Worm (Caenorhabditis elegans) whole organism, young adult: Measurements from ENCODE around the gene ulp-4.

Experiments used
- B0019.2 ChIP-seq: fragments of 200-800 bp; sonication (Bioruptor generic); conservative IDR thresholded peaks from 2 replicates; pipeline ENCODE4 v1.3.6; 2022; ENCODE audit warnings: missing genetic modification reagents, missing genetic modification characterization, missing compliant biosample characterization
- B0336.3 ChIP-seq: fragments of 200-800 bp; sonication (Bioruptor generic); IDR thresholded peaks from 2 replicates; pipeline ENCODE4 v1.3.6; 2022; ENCODE audit warnings: missing genetic modification characterization, missing compliant biosample characterization
- C06A6.2 ChIP-seq: fragments of 200-800 bp; sonication (Bioruptor generic); conservative IDR thresholded peaks from 2 replicates; pipeline ENCODE4 v1.3.6; 2022; ENCODE audit warnings: missing genetic modification characterization, missing compliant biosample characterization
- F33H1.4 ChIP-seq: fragments of 200-800 bp; sonication (Bioruptor generic); IDR thresholded peaks from 2 replicates; pipeline ENCODE4 v1.3.6; 2022; ENCODE audit warnings: missing genetic modification reagents, missing genetic modification characterization, missing compliant biosample characterization
- K12H6.12 ChIP-seq: fragments of 200-800 bp; sonication (Bioruptor generic); optimal IDR thresholded peaks from 2 replicates; lab custom pipeline; 2018; ENCODE audit warnings: mild to moderate bottlenecking, missing genetic modification characterization, missing compliant biosample characterization
- Y67H2A.10 ChIP-seq: fragments of 200-800 bp; sonication (Bioruptor generic); conservative IDR thresholded peaks from 2 replicates; pipeline ENCODE4 v1.3.6; 2022; ENCODE audit warnings: missing genetic modification reagents, missing genetic modification characterization, missing compliant biosample characterization
- aptf-2 ChIP-seq: fragments of 200-800 bp; sonication (Bioruptor generic); conservative IDR thresholded peaks from 2 replicates; pipeline ENCODE4 v1.3.6; 2022; ENCODE audit warnings: missing genetic modification reagents, missing genetic modification characterization, missing compliant biosample characterization
- aptf-3 ChIP-seq: fragments of 200-800 bp; sonication (Bioruptor generic); IDR thresholded peaks from 2 replicates; pipeline ENCODE4 v1.3.6; 2022; ENCODE audit warnings: missing genetic modification characterization, missing compliant biosample characterization
- attf-6 ChIP-seq: fragments of 200-800 bp; sonication (Bioruptor generic); IDR thresholded peaks from 2 replicates; pipeline ENCODE4 v1.3.6; 2022; ENCODE audit warnings: missing genetic modification reagents, missing genetic modification characterization, missing compliant biosample characterization
- bed-1 ChIP-seq: fragments of 200-800 bp; sonication (Bioruptor generic); IDR thresholded peaks from 2 replicates; pipeline ENCODE4 v1.3.6; 2022; ENCODE audit warnings: missing genetic modification reagents, missing genetic modification characterization, missing compliant biosample characterization
- bed-2 ChIP-seq: fragments of 200-800 bp; sonication (Bioruptor generic); IDR thresholded peaks from 2 replicates; pipeline ENCODE4 v1.3.6; 2022; ENCODE audit warnings: missing genetic modification reagents, missing genetic modification characterization, missing compliant biosample characterization
- ccch-3 ChIP-seq: fragments of 200-800 bp; sonication (Bioruptor generic); optimal IDR thresholded peaks from 2 replicates; lab custom pipeline; 2018; ENCODE audit warnings: mild to moderate bottlenecking, missing genetic modification characterization, missing compliant biosample characterization
- ceh-100 ChIP-seq: fragments of 200-800 bp; sonication (Bioruptor generic); IDR thresholded peaks from 2 replicates; pipeline ENCODE4 v1.3.6; 2022; ENCODE audit warnings: missing genetic modification reagents, missing genetic modification characterization, missing compliant biosample characterization
- ceh-27 ChIP-seq: fragments of 200-800 bp; sonication (Bioruptor generic); optimal IDR thresholded peaks from 2 replicates; lab custom pipeline; 2018; ENCODE audit warnings: mild to moderate bottlenecking, missing genetic modification characterization, moderate library complexity, missing compliant biosample characterization
- ceh-40 ChIP-seq: fragments of 200-800 bp; sonication (Bioruptor generic); IDR thresholded peaks from 2 replicates; pipeline ENCODE4 v1.3.6; 2022; ENCODE audit warnings: missing genetic modification characterization, missing compliant biosample characterization
- ceh-58 ChIP-seq: fragments of 200-800 bp; sonication (Bioruptor generic); IDR thresholded peaks from 2 replicates; pipeline ENCODE4 v1.3.6; 2022; ENCODE audit warnings: missing genetic modification characterization, missing compliant biosample characterization
- ceh-91 ChIP-seq: fragments of 200-800 bp; sonication (Bioruptor generic); IDR thresholded peaks from 2 replicates; pipeline ENCODE4 v1.3.6; 2022; ENCODE audit warnings: missing genetic modification reagents, missing genetic modification characterization, missing compliant biosample characterization
- dox-1 ChIP-seq: fragments of 200-800 bp; sonication (Bioruptor generic); IDR thresholded peaks from 2 replicates; pipeline ENCODE4 v1.3.6; 2022; ENCODE audit warnings: missing genetic modification reagents, missing genetic modification characterization, missing compliant biosample characterization
- dpff-1 ChIP-seq: sonication (generic microtip); optimal IDR thresholded peaks from 2 replicates; lab custom pipeline; 2017; ENCODE audit warnings: mild to moderate bottlenecking, missing genetic modification characterization, missing compliant biosample characterization
- egl-44 ChIP-seq: fragments of 200-800 bp; sonication (Bioruptor generic); IDR thresholded peaks from 2 replicates; pipeline ENCODE4 v1.3.6; 2022; ENCODE audit warnings: missing genetic modification reagents, missing genetic modification characterization, missing compliant biosample characterization
- gei-17 ChIP-seq: fragments of 200-800 bp; sonication (Bioruptor generic); optimal IDR thresholded peaks from 2 replicates; lab custom pipeline; 2018; ENCODE audit warnings: mild to moderate bottlenecking, missing genetic modification characterization, missing compliant biosample characterization
- hmg-1.2 ChIP-seq: fragments of 200-800 bp; sonication (Bioruptor generic); IDR thresholded peaks from 2 replicates; pipeline ENCODE4 v1.3.6; 2022; ENCODE audit warnings: missing genetic modification reagents, missing genetic modification characterization, missing compliant biosample characterization
- hrde-1 ChIP-seq: sonication (generic microtip); optimal IDR thresholded peaks from 2 replicates; lab custom pipeline; 2016; ENCODE audit warnings: missing genetic modification characterization, mild to moderate bottlenecking, missing compliant biosample characterization, moderate library complexity, missing genotype, missing genetic modification reagents, borderline replicate concordance
- lin-40 ChIP-seq: sonication (generic microtip); optimal IDR thresholded peaks from 2 replicates; lab custom pipeline; 2016; ENCODE audit warnings: missing genetic modification characterization, mild to moderate bottlenecking, missing compliant biosample characterization, missing genotype, missing genetic modification reagents
- lin-54 ChIP-seq: fragments of 200-800 bp; sonication (Bioruptor generic); optimal IDR thresholded peaks from 2 replicates; lab custom pipeline; 2018; ENCODE audit warnings: mild to moderate bottlenecking, missing genetic modification characterization, missing compliant biosample characterization
- lir-1 ChIP-seq: fragments of 200-800 bp; sonication (Bioruptor generic); conservative IDR thresholded peaks from 2 replicates; pipeline ENCODE4 v1.3.6; 2022; ENCODE audit warnings: missing genetic modification reagents, missing genetic modification characterization, missing compliant biosample characterization
- mes-4 ChIP-seq: sonication (generic microtip); optimal IDR thresholded peaks from 2 replicates; lab custom pipeline; 2016; ENCODE audit warnings: missing genotype, missing genetic modification characterization, missing compliant biosample characterization
- mxl-1 ChIP-seq: sonication (generic microtip); optimal IDR thresholded peaks from 2 replicates; lab custom pipeline; 2016; ENCODE audit warnings: missing genetic modification characterization, missing compliant biosample characterization
- nfya-2 ChIP-seq: fragments of 200-800 bp; sonication (Bioruptor generic); IDR thresholded peaks from 2 replicates; pipeline ENCODE4 v1.3.6; 2022; ENCODE audit warnings: missing genetic modification reagents, missing genetic modification characterization, missing compliant biosample characterization
- nhr-120 ChIP-seq: fragments of 200-800 bp; sonication (Bioruptor generic); IDR thresholded peaks from 2 replicates; pipeline ENCODE4 v1.3.6; 2022; ENCODE audit warnings: missing genetic modification characterization, missing compliant biosample characterization
- nhr-80 ChIP-seq: sonication (generic microtip); optimal IDR thresholded peaks from 2 replicates; lab custom pipeline; 2016; ENCODE audit warnings: missing genetic modification characterization, missing compliant biosample characterization
- nhr-90 ChIP-seq: sonication (generic microtip); optimal IDR thresholded peaks from 2 replicates; lab custom pipeline; 2016; ENCODE audit warnings: missing genotype, mild to moderate bottlenecking, missing genetic modification characterization, missing compliant biosample characterization
- pbrm-1 ChIP-seq: fragments of 200-800 bp; sonication (Bioruptor generic); IDR thresholded peaks from 2 replicates; pipeline ENCODE4 v1.3.6; 2022; ENCODE audit warnings: missing genetic modification reagents, missing genetic modification characterization, missing compliant biosample characterization
- rec-8 ChIP-seq, 2 experiments: sonication (generic microtip); optimal IDR thresholded peaks; 2 replicates each; lab custom pipeline; 2016; ENCODE audit warnings: mild to moderate bottlenecking in 2 of 2, missing genetic modification characterization in 2 of 2, missing genetic modification reagents in 2 of 2, missing genotype in 2 of 2, missing biosample characterization in 1 of 2, missing compliant biosample characterization in 1 of 2, moderate library complexity in 1 of 2
- rpc-1 ChIP-seq, 2 experiments: fragments of 150-350 bp in 1 of 2; sonication (generic microtip) in 1 of 2; optimal IDR thresholded peaks; 2 replicates each; lab custom pipeline; 2014 to 2018; ENCODE audit warnings: missing biosample characterization in 1 of 2, missing genetic modification characterization in 1 of 2, missing genetic modification reagents in 1 of 2, missing genotype in 1 of 2
- snpc-1.1 ChIP-seq: sonication (generic microtip); optimal IDR thresholded peaks from 2 replicates; lab custom pipeline; 2017; ENCODE audit warnings: missing genetic modification characterization, mild to moderate bottlenecking, missing compliant biosample characterization, antibody characterized with exemption, moderate library complexity, missing genotype, missing genetic modification reagents; ENCODE audit not compliant: insufficient read depth
- unc-130 ChIP-seq: sonication (generic microtip); optimal IDR thresholded peaks from 2 replicates; lab custom pipeline; 2016; ENCODE audit warnings: missing genetic modification reagents, missing genetic modification characterization, missing compliant biosample characterization
- ztf-25 ChIP-seq: fragments of 200-800 bp; sonication (Bioruptor generic); IDR thresholded peaks from 2 replicates; pipeline ENCODE4 v1.3.6; 2022; ENCODE audit warnings: missing genetic modification reagents, missing genetic modification characterization, missing compliant biosample characterization
- ztf-26 ChIP-seq: sonication (generic microtip); optimal IDR thresholded peaks from 2 replicates; lab custom pipeline; 2017; ENCODE audit warnings: missing genetic modification characterization, missing compliant biosample characterization
- ztf-28 ChIP-seq: fragments of 200-800 bp; sonication (Bioruptor generic); IDR thresholded peaks from 2 replicates; pipeline ENCODE4 v1.3.6; 2022; ENCODE audit warnings: missing genetic modification reagents, missing genetic modification characterization, missing compliant biosample characterization
- ztf-3 ChIP-seq: fragments of 200-800 bp; sonication (Bioruptor generic); optimal IDR thresholded peaks from 2 replicates; lab custom pipeline; 2018; ENCODE audit warnings: mild to moderate bottlenecking, missing genetic modification characterization, missing compliant biosample characterization

Gene ulp-4

ce11 chrII:8099212-8099784 lies 30.5 kb upstream of the ulp-4 start:
- TF ChIP-seq bed-2 (no peak), nfya-2 (GFP tag; lab: Robert Waterston, UW) (no peak), ztf-26 (no peak), nhr-120 (GFP tag; lab: Robert Waterston, UW) (no peak), hrde-1 (no peak), pbrm-1 (no peak), rpc-1 (optimal IDR thresholded peaks at IDR 0.05; lab: Kevin White, UChicago) (no peak), rpc-1 (tag; optimal IDR thresholded peaks at IDR 0.05; lab: Kevin White, UChicago) (no peak), ceh-40 (GFP tag; lab: Robert Waterston, UW) (no peak), hmg-1.2 (GFP tag; lab: Robert Waterston, UW) (no peak)

- TF ChIP-seq B0336.3 (GFP tag; lab: Robert Waterston, UW): no peak
- TF ChIP-seq gei-17 (GFP tag; lab: Kevin White, UChicago): no peak
- no peak for TF ChIP-seq unc-130 (GFP tag; lab: Kevin White, UChicago)
- no peak for TF ChIP-seq dox-1 (GFP tag; lab: Robert Waterston, UW)
- no peak for TF ChIP-seq nhr-90 (tag; lab: Kevin White, UChicago)
- no peak for TF ChIP-seq dpff-1 (tag; lab: Kevin White, UChicago)
- TF ChIP-seq pbrm-1: no peak
- no peak for TF ChIP-seq ztf-28 (GFP tag; lab: Robert Waterston, UW)
- no peak for TF ChIP-seq aptf-2 (GFP tag; lab: Robert Waterston, UW)
- no peak for TF ChIP-seq mes-4 (tag; lab: Kevin White, UChicago)
- no peak for TF ChIP-seq C06A6.2 (GFP tag; lab: Robert Waterston, UW)
- TF ChIP-seq lin-40 (tag; lab: Kevin White, UChicago): no peak
These were observed 27.7 kb upstream of the ulp-4 start, which contains the start of gene sre-2 for ce11 chrII:8102041-8102440. Gene sre-2 (minus strand): TSS chrII:8102141.

ce11 chrII:8104998-8105397 lies 24.8 kb upstream of the ulp-4 start, which contains the start of gene sfxn-5:
Gene sfxn-5 (minus strand): TSS chrII:8105052.
- TF ChIP-seq lin-54 (GFP tag; lab: Kevin White, UChicago): no peak
- TF ChIP-seq ztf-3 (GFP tag; lab: Kevin White, UChicago): no peak
- peak; percentile 26; the same call in 1 of the 2 replicates for TF ChIP-seq hmg-1.2 (GFP tag; lab: Robert Waterston, UW)
- TF ChIP-seq nhr-80 (tag; lab: Kevin White, UChicago): peak; percentile 49

ce11 chrII:8106921-8107695 lies 22.7 kb upstream of the ulp-4 start, which contains the start of the genes chst-1 and C41C4.9:
Gene chst-1 (minus strand): TSS chrII:8106971.
Gene C41C4.9 (plus strand): TSS chrII:8107645.
- TF ChIP-seq ceh-100 (GFP tag; lab: Robert Waterston, UW) (peak; percentile 75), ceh-91 (GFP tag; lab: Robert Waterston, UW) (no peak), B0019.2 (GFP tag; lab: Robert Waterston, UW) (no peak), snpc-1.1 (tag; lab: Kevin White, UChicago) (peak; percentile 30), ccch-3 (no peak), bed-2 (no peak), nhr-80 (tag; lab: Kevin White, UChicago) (peak; percentile 75), aptf-2 (GFP tag; lab: Robert Waterston, UW) (no peak), Y67H2A.10 (GFP tag; lab: Robert Waterston, UW) (no peak), bed-1 (GFP tag; lab: Robert Waterston, UW) (0 out of 2 replicates have a peak, but pooled peaks have one; percentile 50), egl-44 (peak; percentile 95), mxl-1 (tag; lab: Kevin White, UChicago) (peak; percentile 92), F33H1.4 (no peak; the same call in 1 of the 2 replicates), ceh-27 (GFP tag; lab: Kevin White, UChicago) (peak; percentile 88), rec-8 (tag; optimal IDR thresholded peaks at IDR 0.05; lab: Kevin White, UChicago) (peak; percentile 85 to 97), attf-6 (GFP tag; lab: Robert Waterston, UW) (peak; percentile 51; the same call in 1 of the 2 replicates), aptf-3 (GFP tag; lab: Robert Waterston, UW) (peak; percentile 89; the same call in 1 of the 2 replicates), ceh-58 (GFP tag; lab: Robert Waterston, UW) (no peak), K12H6.12 (peak; percentile 57), ztf-25 (peak; percentile 96), lir-1 (GFP tag; lab: Robert Waterston, UW) (no peak; the same call in 1 of the 2 replicates)
